Worm (Caenorhabditis elegans): ENCODE data around the gene clec-35.

DNA sequence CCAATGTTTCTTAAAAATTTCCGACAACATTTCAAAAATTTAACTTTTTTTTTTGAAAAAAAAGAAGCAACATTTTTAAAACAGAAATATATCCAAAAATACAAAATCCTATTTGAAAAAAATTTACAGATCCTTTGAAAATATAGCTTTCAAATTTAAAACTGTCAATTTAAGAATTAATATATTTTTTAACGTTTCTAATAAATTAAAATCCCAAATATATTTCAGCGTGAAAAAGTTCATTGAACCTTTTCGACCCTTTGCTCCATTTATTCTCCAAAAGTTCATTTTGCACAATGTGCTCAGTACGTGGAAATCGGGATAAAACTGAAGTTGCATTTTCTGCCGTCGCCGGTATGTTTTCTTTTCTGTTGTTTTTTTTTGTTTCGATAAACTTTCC lies 21.0 kb downstream of the clec-35 start, which contains the start of gene phy-3:
- TF ChIP-seq C38D4.7 (GFP tag; optimal IDR thresholded peaks at IDR 0.05) (no peak), ama-1 (optimal IDR thresholded peaks at IDR 0.05) (no peak)
